Fruit fly (Drosophila melanogaster) whole organism, embryonic: ENCODE results near the gene CG43672.

Experiments
- Awh ChIP-seq: fragments of 200-800 bp; sonication (Bioruptor generic); IDR thresholded peaks from 2 replicates; pipeline ENCODE4, ENCODE4 v1.3.6; 2022; ENCODE audit warnings: missing biosample characterization, missing genetic modification characterization
- B-H2 ChIP-seq: fragments of 200-800 bp; sonication (Bioruptor generic); optimal IDR thresholded peaks from 2 replicates; lab custom pipeline; 2018; ENCODE audit warnings: missing biosample characterization, mild to moderate bottlenecking, missing genetic modification characterization
- Bdp1 ChIP-seq: fragments of 200-800 bp; sonication (Bioruptor generic); optimal IDR thresholded peaks from 3 replicates; lab custom pipeline; 2016; ENCODE audit warnings: missing biosample characterization, missing genetic modification characterization
- Bteb2 ChIP-seq: fragments of 200-800 bp; sonication (Bioruptor generic); optimal IDR thresholded peaks from 2 replicates; lab custom pipeline; 2016; ENCODE audit warnings: missing biosample characterization, missing genetic modification characterization
- C15 ChIP-seq: fragments of 200-800 bp; sonication (Bioruptor generic); IDR thresholded peaks from 3 replicates; pipeline ENCODE4 v1.3.6; 2022; ENCODE audit warnings: missing biosample characterization, missing genetic modification characterization
- CG10147 ChIP-seq: fragments of 200-800 bp; sonication (Bioruptor generic); optimal IDR thresholded peaks from 2 replicates; lab custom pipeline; 2019; ENCODE audit warnings: missing biosample characterization, mild to moderate bottlenecking, missing genetic modification characterization, moderate library complexity
- CG10209 ChIP-seq: fragments of 200-800 bp; sonication (Bioruptor generic); optimal IDR thresholded peaks from 3 replicates; lab custom pipeline; 2017; ENCODE audit warnings: missing biosample characterization, mild to moderate bottlenecking, missing genetic modification characterization, missing genetic modification reagents
- CG10543 ChIP-seq: fragments of 200-800 bp; sonication (Bioruptor generic); optimal IDR thresholded peaks from 3 replicates; lab custom pipeline; 2017; ENCODE audit warnings: missing biosample characterization, mild to moderate bottlenecking, missing genetic modification characterization, moderate library complexity
- CG10979 ChIP-seq: fragments of 200-800 bp; sonication (Bioruptor generic); optimal IDR thresholded peaks from 2 replicates; lab custom pipeline; 2018; ENCODE audit warnings: missing biosample characterization, mild to moderate bottlenecking, missing genetic modification characterization, moderate library complexity
- CG11696 ChIP-seq: fragments of 200-800 bp; sonication (Bioruptor generic); IDR thresholded peaks from 2 replicates; pipeline ENCODE4 v1.3.6; 2022; ENCODE audit warnings: missing biosample characterization, missing genetic modification characterization
- CG11723 ChIP-seq: fragments of 200-800 bp; sonication (Bioruptor generic); optimal IDR thresholded peaks from 2 replicates; lab custom pipeline; 2017; ENCODE audit warnings: missing biosample characterization, mild to moderate bottlenecking, missing genetic modification characterization
- CG17385 ChIP-seq: fragments of 200-800 bp; sonication (Bioruptor generic); optimal IDR thresholded peaks from 3 replicates; lab custom pipeline; 2018; ENCODE audit warnings: missing biosample characterization, mild to moderate bottlenecking, missing genetic modification characterization
- CG1832 ChIP-seq: fragments of 200-800 bp; sonication (Bioruptor generic); optimal IDR thresholded peaks from 2 replicates; lab custom pipeline; 2017; ENCODE audit warnings: missing biosample characterization, mild to moderate bottlenecking, missing genetic modification characterization, inconsistent platforms
- CG2875 ChIP-seq: fragments of 200-800 bp; sonication (Bioruptor generic); optimal IDR thresholded peaks from 2 replicates; lab custom pipeline; 2017; ENCODE audit warnings: missing biosample characterization, mild to moderate bottlenecking, missing genetic modification characterization, missing genetic modification reagents
- CG34224 ChIP-seq: fragments of 200-800 bp; sonication (Bioruptor generic); IDR thresholded peaks from 3 replicates; pipeline ENCODE4 v1.3.6; 2022; ENCODE audit warnings: missing biosample characterization, missing genetic modification characterization; ENCODE audit not compliant: partially characterized antibody
- CG4820 ChIP-seq: fragments of 200-800 bp; sonication (Bioruptor generic); optimal IDR thresholded peaks from 3 replicates; lab custom pipeline; 2016; ENCODE audit warnings: missing biosample characterization, missing genetic modification characterization
- CG6791 ChIP-seq: fragments of 200-800 bp; sonication (Bioruptor generic); IDR thresholded peaks from 3 replicates; pipeline ENCODE4 v1.3.6; 2022; ENCODE audit warnings: missing biosample characterization, missing genetic modification characterization; ENCODE audit not compliant: partially characterized antibody
- CG8388 ChIP-seq: fragments of 200-800 bp; sonication (Bioruptor generic); optimal IDR thresholded peaks from 2 replicates; lab custom pipeline; 2019; ENCODE audit warnings: missing biosample characterization, mild to moderate bottlenecking, missing genetic modification characterization, moderate library complexity
- CG8478 ChIP-seq: fragments of >200 bp; optimal IDR thresholded peaks from 2 replicates; lab custom pipeline; 2018
- CoRest ChIP-seq: fragments of 200-800 bp; sonication (Bioruptor generic); optimal IDR thresholded peaks from 3 replicates; lab custom pipeline; 2018; ENCODE audit warnings: missing biosample characterization, mild to moderate bottlenecking, missing genetic modification characterization, moderate library complexity
- Gug ChIP-seq: fragments of 200-800 bp; sonication (Bioruptor generic); IDR thresholded peaks from 4 replicates; pipeline ENCODE4 v1.3.6; 2022; ENCODE audit warnings: missing biosample characterization, missing genetic modification characterization
- Hand ChIP-seq: fragments of 200-800 bp; sonication (Bioruptor generic); optimal IDR thresholded peaks from 2 replicates; lab custom pipeline; 2017; ENCODE audit warnings: mild to moderate bottlenecking, missing biosample characterization, missing genetic modification reagents, missing genetic modification characterization
- NC2β ChIP-seq: fragments of 200-800 bp; sonication (Bioruptor generic); optimal IDR thresholded peaks from 2 replicates; lab custom pipeline; 2016; ENCODE audit warnings: missing biosample characterization, missing genetic modification characterization
- Neu2 ChIP-seq: fragments of 200-800 bp; sonication (Bioruptor generic); optimal IDR thresholded peaks from 3 replicates; lab custom pipeline; 2016; ENCODE audit warnings: missing biosample characterization, missing genetic modification characterization, borderline replicate concordance
- Rx ChIP-seq: fragments of 200-800 bp; sonication (Bioruptor generic); IDR thresholded peaks from 2 replicates; pipeline ENCODE4 v1.3.6; 2022; ENCODE audit warnings: missing biosample characterization, missing genetic modification characterization
- Sin3A ChIP-seq: fragments of >200 bp; optimal IDR thresholded peaks from 2 replicates; lab custom pipeline; 2018
- Sry-δ ChIP-seq: fragments of 200-800 bp; sonication (Bioruptor generic); optimal IDR thresholded peaks from 2 replicates; lab custom pipeline; 2016; ENCODE audit warnings: missing biosample characterization, missing genetic modification characterization
- Ssrp ChIP-seq: fragments of 200-800 bp; sonication (Bioruptor generic); optimal IDR thresholded peaks from 2 replicates; lab custom pipeline; 2018; ENCODE audit warnings: missing biosample characterization, mild to moderate bottlenecking, missing genetic modification characterization, moderate library complexity
- Taf1 ChIP-seq: fragments of 200-800 bp; sonication (Bioruptor generic); IDR thresholded peaks from 2 replicates; pipeline ENCODE4 v1.3.6; 2022; ENCODE audit warnings: missing biosample characterization, missing genetic modification characterization
- ara ChIP-seq: fragments of 200-800 bp; sonication (Bioruptor generic); IDR thresholded peaks from 2 replicates; pipeline ENCODE4 v1.3.6; 2022; ENCODE audit warnings: missing biosample characterization, missing genetic modification characterization
- bcd ChIP-seq: fragments of 200-800 bp; sonication (Bioruptor generic); optimal IDR thresholded peaks from 2 replicates; lab custom pipeline; 2017; ENCODE audit warnings: missing biosample characterization, mild to moderate bottlenecking, missing genetic modification characterization
- bsh ChIP-seq, 2 experiments: fragments of 200-800 bp; sonication (Bioruptor generic); optimal IDR thresholded peaks; 2 replicates each; lab custom pipeline; 2017 to 2018; ENCODE audit warnings: mild to moderate bottlenecking in 2 of 2, missing biosample characterization in 2 of 2, missing genetic modification characterization in 2 of 2, moderate library complexity in 1 of 2
- cas ChIP-seq: fragments of 200-800 bp; sonication (Bioruptor generic); IDR thresholded peaks from 2 replicates; pipeline ENCODE4 v1.3.6; 2022; ENCODE audit warnings: missing biosample characterization, missing genetic modification characterization
- disco-r ChIP-seq: fragments of 200-800 bp; sonication (Bioruptor generic); optimal IDR thresholded peaks from 2 replicates; lab custom pipeline; 2016; ENCODE audit warnings: missing biosample characterization, missing genetic modification characterization
- fd3F ChIP-seq: fragments of 200-800 bp; sonication (Bioruptor generic); optimal IDR thresholded peaks from 2 replicates; lab custom pipeline; 2018; ENCODE audit warnings: missing biosample characterization, mild to moderate bottlenecking, missing genetic modification characterization, moderate library complexity
- fd96Cb ChIP-seq: fragments of 200-800 bp; sonication (Bioruptor generic); optimal IDR thresholded peaks from 2 replicates; lab custom pipeline; 2018; ENCODE audit warnings: missing biosample characterization, mild to moderate bottlenecking, missing genetic modification characterization, moderate library complexity
- gem ChIP-seq: fragments of 200-800 bp; sonication (Bioruptor generic); optimal IDR thresholded peaks from 2 replicates; lab custom pipeline; 2019; ENCODE audit warnings: missing biosample characterization, mild to moderate bottlenecking, missing genetic modification characterization, moderate library complexity
- her ChIP-seq: fragments of 200-800 bp; sonication (Bioruptor generic); optimal IDR thresholded peaks from 2 replicates; lab custom pipeline; 2016; ENCODE audit warnings: missing biosample characterization, missing genetic modification characterization
- hth ChIP-seq: fragments of >200 bp; optimal IDR thresholded peaks from 2 replicates; lab custom pipeline; 2017; ENCODE audit warnings: inconsistent platforms
- insv ChIP-seq, 2 experiments: fragments of 200-800 bp; sonication (Bioruptor generic); optimal IDR thresholded peaks; 3 replicates each; lab custom pipeline; 2016 to 2018; ENCODE audit warnings: missing biosample characterization in 2 of 2, missing genetic modification characterization in 2 of 2
- knrl ChIP-seq: fragments of 200-800 bp; sonication (Bioruptor generic); IDR thresholded peaks from 3 replicates; pipeline ENCODE4 v1.3.6; 2022; ENCODE audit warnings: missing biosample characterization, missing genetic modification characterization; ENCODE audit not compliant: partially characterized antibody
- luna ChIP-seq: fragments of 200-800 bp; sonication (Bioruptor generic); optimal IDR thresholded peaks from 2 replicates; lab custom pipeline; 2016; ENCODE audit warnings: missing biosample characterization, missing genetic modification characterization
- odd ChIP-seq: fragments of 200-800 bp; sonication (Bioruptor generic); optimal IDR thresholded peaks from 2 replicates; lab custom pipeline; 2017; ENCODE audit warnings: missing biosample characterization, mild to moderate bottlenecking, missing genetic modification characterization
- org-1 ChIP-seq: fragments of 200-800 bp; sonication (Bioruptor generic); optimal IDR thresholded peaks from 2 replicates; lab custom pipeline; 2017; ENCODE audit warnings: missing biosample characterization, missing genetic modification characterization
- pho ChIP-seq: fragments of 200-800 bp; sonication (Bioruptor generic); optimal IDR thresholded peaks from 2 replicates; lab custom pipeline; 2016; ENCODE audit warnings: missing biosample characterization, missing genetic modification characterization
- pnt ChIP-seq: fragments of 200-800 bp; sonication (Bioruptor generic); optimal IDR thresholded peaks from 3 replicates; lab custom pipeline; 2016; ENCODE audit warnings: missing biosample characterization, missing genetic modification characterization
- repo ChIP-seq: fragments of 200-800 bp; sonication (Bioruptor generic); optimal IDR thresholded peaks from 2 replicates; lab custom pipeline; 2016; ENCODE audit warnings: missing biosample characterization, missing genetic modification characterization
- ro ChIP-seq: fragments of 200-800 bp; sonication (Bioruptor generic); IDR thresholded peaks from 2 replicates; pipeline ENCODE4 v1.3.6; 2022; ENCODE audit warnings: missing biosample characterization, missing genetic modification characterization
- sob ChIP-seq: fragments of 200-800 bp; sonication (Bioruptor generic); IDR thresholded peaks from 2 replicates; pipeline ENCODE4 v1.3.6; 2022; ENCODE audit warnings: missing biosample characterization, missing genetic modification characterization
- sqz ChIP-seq: fragments of 200-800 bp; sonication (Bioruptor generic); optimal IDR thresholded peaks from 3 replicates; lab custom pipeline; 2018; ENCODE audit warnings: missing biosample characterization, mild to moderate bottlenecking, missing genetic modification characterization
- vfl ChIP-seq: fragments of 200-800 bp; sonication (Bioruptor generic); optimal IDR thresholded peaks from 2 replicates; lab custom pipeline; 2016; ENCODE audit warnings: missing biosample characterization, missing genetic modification characterization

Gene CG43672

dm6 chrX:15738890-15739550 is 33.7 kb upstream of the CG43672 start, which contains the start of the genes CG11679 and CG8206 (continued):
- peak; percentile 75 for TF ChIP-seq Sry-δ (GFP tag; lab: Kevin White, UChicago)
- TF ChIP-seq insv (GFP tag; optimal IDR thresholded peaks at IDR 0.05; lab: Kevin White, UChicago), result peak in 1 of 2 experiments; percentile 33
- no peak for TF ChIP-seq org-1 (GFP tag; lab: Kevin White, UChicago)
- TF ChIP-seq Rx (GFP tag; lab: Robert Waterston, UW), result no peak
- TF ChIP-seq sob, result peak; percentile 24; the same call in 1 of the 2 replicates
- TF ChIP-seq Awh (GFP tag; lab: Robert Waterston, UW), result no peak
- TF ChIP-seq pho (GFP tag; lab: Kevin White, UChicago), result peak; percentile 18
- no peak for TF ChIP-seq CG8388 (GFP tag; lab: Kevin White, UChicago)
- TF ChIP-seq CG10209 (GFP tag; lab: Kevin White, UChicago), result peak; percentile 16
- TF ChIP-seq repo, result no peak
- peak; percentile 3 for TF ChIP-seq CG17385 (GFP tag; lab: Kevin White, UChicago)
- TF ChIP-seq NC2β (GFP tag; lab: Kevin White, UChicago), result no peak
- peak; percentile 60 for TF ChIP-seq Sin3A
- TF ChIP-seq odd (GFP tag; lab: Kevin White, UChicago), result no peak
- TF ChIP-seq Neu2 (GFP tag; lab: Kevin White, UChicago), result no peak
- peak; percentile 13 for TF ChIP-seq CG10147 (GFP tag; lab: Kevin White, UChicago)
- TF ChIP-seq CG8478, result no peak
- TF ChIP-seq vfl (GFP tag; lab: Kevin White, UChicago), result no peak
- TF ChIP-seq CG10979, result no peak
- TF ChIP-seq disco-r, result no peak
- no peak for TF ChIP-seq CG6791
- no peak for TF ChIP-seq CG11723 (GFP tag; lab: Kevin White, UChicago)
- TF ChIP-seq Bteb2 (GFP tag; lab: Kevin White, UChicago), result no peak
- peak; percentile 59 for TF ChIP-seq CoRest (tag; lab: Kevin White, UChicago)
- no peak for TF ChIP-seq ro (GFP tag; lab: Robert Waterston, UW)
- no peak for TF ChIP-seq luna
- no peak for TF ChIP-seq Hand (GFP tag; lab: Kevin White, UChicago)
- TF ChIP-seq bsh (GFP tag; optimal IDR thresholded peaks at IDR 0.05; lab: Kevin White, UChicago), result no peak
- peak; percentile 35 for TF ChIP-seq CG4820 (GFP tag; lab: Kevin White, UChicago)
- no peak for TF ChIP-seq CG2875 (GFP tag; lab: Kevin White, UChicago)
- no peak for TF ChIP-seq ara
- no peak for TF ChIP-seq hth (lab: Kevin White, UChicago)
- no peak for TF ChIP-seq CG1832 (GFP tag; lab: Kevin White, UChicago)
- peak; percentile 14 for TF ChIP-seq her (GFP tag; lab: Kevin White, UChicago)
- TF ChIP-seq cas, result no peak
- peak; percentile 53 for TF ChIP-seq gem (tag; lab: Kevin White, UChicago)
- peak; percentile 33 for TF ChIP-seq bcd
- TF ChIP-seq Bdp1 (GFP tag; lab: Kevin White, UChicago), result no peak
- no peak for TF ChIP-seq CG11696
- no peak for TF ChIP-seq Ssrp (tag; lab: Kevin White, UChicago)
- TF ChIP-seq C15 (GFP tag; lab: Robert Waterston, UW), result no peak
- no peak for TF ChIP-seq Taf1
- no peak for TF ChIP-seq sqz (GFP tag; lab: Kevin White, UChicago)
- peak; percentile 1 for TF ChIP-seq B-H2 (GFP tag; lab: Kevin White, UChicago)
- peak; percentile 44 for TF ChIP-seq pnt
- peak; percentile 26; the same call in 1 of the 4 replicates for TF ChIP-seq Gug (GFP tag; lab: Robert Waterston, UW)
- TF ChIP-seq knrl (GFP tag; lab: Robert Waterston, UW), result peak; percentile 32; the same call in 1 of the 3 replicates
- no peak for TF ChIP-seq fd3F
- peak; percentile 34 for TF ChIP-seq CG10543
- TF ChIP-seq CG34224, result no peak
- TF ChIP-seq fd96Cb (tag; lab: Kevin White, UChicago), result no peak
